Worm (Caenorhabditis elegans): ENCODE measurements around the gene npp-23.

Gene npp-23

ce11 chrIV:8893746-8894145 lies 24.3 kb upstream of the npp-23 start, which contains the start of gene rad-54.L2:
rad-54.L2 (plus strand) TSS chrIV:8894077.
- TF ChIP-seq nhr-237 (tag; optimal IDR thresholded peaks at IDR 0.05) (peak; percentile 58), snpc-4 (tag; optimal IDR thresholded peaks at IDR 0.05) (no peak), hlh-1 (tag; optimal IDR thresholded peaks at IDR 0.05) (peak; percentile 21), mab-5 (tag; optimal IDR thresholded peaks at IDR 0.05) (no peak), drap-1 (GFP tag; optimal IDR thresholded peaks at IDR 0.05) (no peak), nhr-12 (tag; optimal IDR thresholded peaks at IDR 0.05) (no peak), lsy-2 (tag; optimal IDR thresholded peaks at IDR 0.05) (peak; percentile 40), unc-120 (tag; optimal IDR thresholded peaks at IDR 0.05; ENCODE audit: poor library complexity, severe bottlenecking) (peak; percentile 58), mep-1 (tag; optimal IDR thresholded peaks at IDR 0.05) (peak; percentile 22), pha-4 (tag; optimal IDR thresholded peaks at IDR 0.05) (peak; percentile 90), ces-1 (GFP tag; optimal IDR thresholded peaks at IDR 0.05) (peak; percentile 57), sptf-1 (tag; optimal IDR thresholded peaks at IDR 0.05) (no peak), ceh-39 (tag; optimal IDR thresholded peaks at IDR 0.05) (peak; percentile 20), ham-2 (GFP tag; optimal IDR thresholded peaks at IDR 0.05) (no peak), mls-2 (tag; optimal IDR thresholded peaks at IDR 0.05) (no peak), zip-8 (tag; optimal IDR thresholded peaks at IDR 0.05) (no peak)

ce11 chrIV:8892558-8892957 lies 23.1 kb upstream of the npp-23 start, which contains the start of gene C27B7.2:
C27B7.2 (plus strand) TSS chrIV:8892858.
- TF ChIP-seq ham-2 (GFP tag; optimal IDR thresholded peaks at IDR 0.05): no peak
- TF ChIP-seq blmp-1 (tag; optimal IDR thresholded peaks at IDR 0.05): no peak
- no peak for TF ChIP-seq lin-13 (tag; optimal IDR thresholded peaks at IDR 0.05)
- no peak for TF ChIP-seq nhr-76 (tag; optimal IDR thresholded peaks at IDR 0.05)
- TF ChIP-seq flh-1 (GFP tag; optimal IDR thresholded peaks at IDR 0.05): no peak
- no peak for TF ChIP-seq mab-5 (tag; optimal IDR thresholded peaks at IDR 0.05)
- no peak for TF ChIP-seq M03D4.4 (tag; optimal IDR thresholded peaks at IDR 0.05)
- no peak for TF ChIP-seq elt-1 (tag; optimal IDR thresholded peaks at IDR 0.05; ENCODE audit: borderline replicate concordance, insufficient read depth)
- no peak for TF ChIP-seq mep-1 (tag; optimal IDR thresholded peaks at IDR 0.05)
- no peak for TF ChIP-seq nhr-12 (tag; optimal IDR thresholded peaks at IDR 0.05)
- no peak for TF ChIP-seq lin-32 (GFP tag; optimal IDR thresholded peaks at IDR 0.05)
- no peak for TF ChIP-seq pha-4 (tag; optimal IDR thresholded peaks at IDR 0.05)
- TF ChIP-seq ceh-39 (tag; optimal IDR thresholded peaks at IDR 0.05): no peak
- TF ChIP-seq nhr-28 (tag; optimal IDR thresholded peaks at IDR 0.05): no peak
- no peak for TF ChIP-seq unc-39 (tag; optimal IDR thresholded peaks at IDR 0.05)
- no peak for TF ChIP-seq nhr-2 (tag; optimal IDR thresholded peaks at IDR 0.05)
- TF ChIP-seq ces-1 (GFP tag; optimal IDR thresholded peaks at IDR 0.05): no peak

ce11 chrIV:8891131-8891530 lies 21.7 kb upstream of the npp-23 start, which contains the start of gene spr-2:
spr-2 (plus strand) TSS chrIV:8891462.
- TF ChIP-seq ceh-39 (tag; optimal IDR thresholded peaks at IDR 0.05) (no peak), nhr-12 (tag; optimal IDR thresholded peaks at IDR 0.05) (no peak), sptf-1 (tag; optimal IDR thresholded peaks at IDR 0.05) (no peak), sem-2 (GFP tag; optimal IDR thresholded peaks at IDR 0.05) (no peak), pha-4 (tag; optimal IDR thresholded peaks at IDR 0.05) (peak; percentile 55), mep-1 (tag; optimal IDR thresholded peaks at IDR 0.05) (peak; percentile 59), M03D4.4 (tag; optimal IDR thresholded peaks at IDR 0.05) (no peak), lin-13 (tag; optimal IDR thresholded peaks at IDR 0.05) (peak; percentile 5), unc-120 (tag; optimal IDR thresholded peaks at IDR 0.05; ENCODE audit: poor library complexity, severe bottlenecking) (no peak), ham-2 (GFP tag; optimal IDR thresholded peaks at IDR 0.05) (peak; percentile 38), ceh-43 (GFP tag; optimal IDR thresholded peaks at IDR 0.05) (no peak), zip-8 (tag; optimal IDR thresholded peaks at IDR 0.05) (no peak), ztf-11 (tag; optimal IDR thresholded peaks at IDR 0.05) (no peak), nhr-237 (tag; optimal IDR thresholded peaks at IDR 0.05) (no peak), nhr-76 (tag; optimal IDR thresholded peaks at IDR 0.05) (no peak), unc-39 (tag; optimal IDR thresholded peaks at IDR 0.05) (no peak), ces-1 (GFP tag; optimal IDR thresholded peaks at IDR 0.05) (peak; percentile 83)

- TF ChIP-seq snpc-4 (tag; optimal IDR thresholded peaks at IDR 0.05) (no peak), sem-2 (GFP tag; optimal IDR thresholded peaks at IDR 0.05) (no peak), elt-3 (tag; optimal IDR thresholded peaks at IDR 0.05) (no peak), mls-2 (tag; optimal IDR thresholded peaks at IDR 0.05) (no peak), nhr-2 (tag; optimal IDR thresholded peaks at IDR 0.05) (no peak), flh-1 (GFP tag; optimal IDR thresholded peaks at IDR 0.05) (no peak), nhr-28 (tag; optimal IDR thresholded peaks at IDR 0.05) (no peak), ceh-83 (GFP tag; optimal IDR thresholded peaks at IDR 0.05) (no peak), bed-3 (GFP tag; optimal IDR thresholded peaks at IDR 0.05) (no peak), ztf-11 (tag; optimal IDR thresholded peaks at IDR 0.05) (no peak), ceh-43 (GFP tag; optimal IDR thresholded peaks at IDR 0.05) (no peak), ham-2 (GFP tag; optimal IDR thresholded peaks at IDR 0.05) (no peak), nhr-237 (tag; optimal IDR thresholded peaks at IDR 0.05) (no peak), unc-62 (GFP tag; optimal IDR thresholded peaks at IDR 0.05) (no peak), cnd-1 (tag; optimal IDR thresholded peaks at IDR 0.05) (no peak), ces-1 (GFP tag; optimal IDR thresholded peaks at IDR 0.05) (no peak), unc-120 (tag; optimal IDR thresholded peaks at IDR 0.05; ENCODE audit: poor library complexity, severe bottlenecking) (no peak), lsy-2 (tag; optimal IDR thresholded peaks at IDR 0.05) (no peak), lin-32 (GFP tag; optimal IDR thresholded peaks at IDR 0.05) (no peak), nhr-76 (tag; optimal IDR thresholded peaks at IDR 0.05) (no peak)
Observed at ce11 chrIV:8888525-8889026, 19.1 kb upstream of the npp-23 start, which contains the start of gene oma-1. oma-1 (plus strand) TSS chrIV:8888976.

Data from whole organism, mixed stage, embryonic.